In genomic region chrIV:14656573-14657129, ce11 we compare ENCODE assay signal across 2 worm cellular contexts.
A peak's percentile ranks its signal among the peaks of the same experiment; 100 is the strongest.
TF ChIP-seq lines count a peak whose summit lies in the region.

Gene Y57G11C.33 (plus strand): TSS chrIV:14657079.

TF ChIP-seq in whole organism, L1 larva, 84 proteins besides CTCF, POLR2A, EP300 and RAD21 (continued from another document):
- TF ChIP-seq sox-4 (tag; optimal IDR thresholded peaks at IDR 0.05; lab: Kevin White, UChicago) (no peak), nhr-76 (tag; optimal IDR thresholded peaks at IDR 0.05; lab: Kevin White, UChicago) (no peak), mep-1 (tag; optimal IDR thresholded peaks at IDR 0.05; lab: Kevin White, UChicago) (peak; percentile 61), jun-1 (tag; optimal IDR thresholded peaks at IDR 0.05; lab: Kevin White, UChicago) (no peak), ceh-82 (tag; optimal IDR thresholded peaks at IDR 0.05; lab: Kevin White, UChicago) (no peak), unc-130 (tag; optimal IDR thresholded peaks at IDR 0.05; lab: Kevin White, UChicago) (peak; percentile 61), lin-35 (GFP tag; optimal IDR thresholded peaks at IDR 0.05; lab: Kevin White, UChicago) (peak in 1 of 2 experiments; percentile 41), unc-30 (tag; optimal IDR thresholded peaks at IDR 0.05; lab: Kevin White, UChicago) (no peak), snu-23 (GFP tag; optimal IDR thresholded peaks at IDR 0.05; lab: Kevin White, UChicago) (peak; percentile 63), lsy-2 (tag; optimal IDR thresholded peaks at IDR 0.05; lab: Kevin White, UChicago) (peak; percentile 75 to 96), isw-1 (GFP tag; IDR thresholded peaks at IDR 0.05; lab: Robert Waterston, UW) (no peak), unc-62 (GFP tag; optimal IDR thresholded peaks at IDR 0.05; lab: Kevin White, UChicago) (no peak), nhr-71 (tag; optimal IDR thresholded peaks at IDR 0.05; lab: Kevin White, UChicago) (peak; percentile 52), nhr-47 (tag; optimal IDR thresholded peaks at IDR 0.05; lab: Kevin White, UChicago) (peak; percentile 42), nhr-90 (tag; optimal IDR thresholded peaks at IDR 0.05; lab: Kevin White, UChicago; ENCODE audit: poor library complexity) (peak; percentile 28), fkh-4 (tag; optimal IDR thresholded peaks at IDR 0.05; lab: Kevin White, UChicago; ENCODE audit: borderline replicate concordance) (no peak), ztf-4 (tag; optimal IDR thresholded peaks at IDR 0.05; lab: Kevin White, UChicago) (no peak), C16A3.4 (tag; optimal IDR thresholded peaks at IDR 0.05; lab: Kevin White, UChicago) (peak; percentile 3), xbp-1 (tag; optimal IDR thresholded peaks at IDR 0.05; lab: Kevin White, UChicago) (peak; percentile 17), mef-2 (tag; optimal IDR thresholded peaks at IDR 0.05; lab: Kevin White, UChicago) (no peak), swsn-7 (tag; optimal IDR thresholded peaks at IDR 0.05; lab: Kevin White, UChicago) (peak; percentile 49), lin-39 (tag; optimal IDR thresholded peaks at IDR 0.05; lab: Kevin White, UChicago) (no peak), elt-2 (tag; optimal IDR thresholded peaks at IDR 0.05; lab: Kevin White, UChicago) (no peak), fkh-10 (GFP tag; optimal IDR thresholded peaks at IDR 0.05; lab: Kevin White, UChicago) (no peak), blmp-1 (tag; optimal IDR thresholded peaks at IDR 0.05; lab: Kevin White, UChicago) (peak; percentile 36), nhr-11 (tag; optimal IDR thresholded peaks at IDR 0.05; lab: Kevin White, UChicago) (no peak), nhr-20 (tag; optimal IDR thresholded peaks at IDR 0.05; lab: Kevin White, UChicago) (peak; percentile 28), sptf-1 (tag; optimal IDR thresholded peaks at IDR 0.05; lab: Kevin White, UChicago) (no peak), aly-2 (tag; optimal IDR thresholded peaks at IDR 0.05; lab: Kevin White, UChicago) (no peak)

TF ChIP-seq in whole organism, L4 larva, 104 proteins besides CTCF, POLR2A, EP300 and RAD21 (continued from another document):
- TF ChIP-seq daf-16 (GFP tag; optimal IDR thresholded peaks at IDR 0.05; lab: Kevin White, UChicago) (no peak), daf-16 (tag; optimal IDR thresholded peaks at IDR 0.05; lab: Kevin White, UChicago) (no peak), pqm-1 (tag; optimal IDR thresholded peaks at IDR 0.05; lab: Kevin White, UChicago) (no peak), zag-1 (tag; optimal IDR thresholded peaks at IDR 0.05; lab: Kevin White, UChicago) (no peak), F49E8.2 (tag; optimal IDR thresholded peaks at IDR 0.05; lab: Kevin White, UChicago; ENCODE audit: borderline replicate concordance) (no peak)
